Worm (Caenorhabditis elegans) whole organism, early embryonic: Measurements from ENCODE around the gene pho-10.

Experiments used
- B0310.2 ChIP-seq: sonication (generic microtip); optimal IDR thresholded peaks from 2 replicates; lab custom pipeline; 2016; ENCODE audit warnings: mild to moderate bottlenecking, missing genetic modification characterization, missing compliant biosample characterization
- F13C5.2 ChIP-seq: sonication (generic microtip); optimal IDR thresholded peaks from 2 replicates; lab custom pipeline; 2017; ENCODE audit warnings: mild to moderate bottlenecking, missing genetic modification characterization, inconsistent platforms, missing compliant biosample characterization
- ama-1 ChIP-seq: fragments of 150-350 bp; optimal IDR thresholded peaks from 2 replicates; lab custom pipeline; 2014
- ceh-36 ChIP-seq: sonication (generic microtip); optimal IDR thresholded peaks from 2 replicates; lab custom pipeline; 2016; ENCODE audit warnings: missing genetic modification characterization, inconsistent platforms, missing compliant biosample characterization
- flt-1 ChIP-seq: fragments of 200-800 bp; sonication (Bioruptor generic); IDR thresholded peaks from 2 replicates; pipeline ENCODE4 v1.3.6; 2022; ENCODE audit warnings: missing genetic modification characterization, missing compliant biosample characterization
- pes-1 ChIP-seq: fragments of 200-800 bp; sonication (Bioruptor generic); IDR thresholded peaks from 2 replicates; pipeline ENCODE4 v1.3.6; 2022; ENCODE audit warnings: missing genetic modification reagents, missing genetic modification characterization, missing compliant biosample characterization
- scrt-1 ChIP-seq: fragments of 200-800 bp; sonication (Bioruptor generic); IDR thresholded peaks from 2 replicates; pipeline ENCODE4 v1.3.6; 2022; ENCODE audit warnings: missing genetic modification characterization, missing compliant biosample characterization
- tbx-37 ChIP-seq: fragments of 200-800 bp; sonication (Bioruptor generic); conservative IDR thresholded peaks from 2 replicates; pipeline ENCODE4 v1.3.6; 2022; ENCODE audit warnings: missing genetic modification reagents, missing genetic modification characterization, missing compliant biosample characterization

- TF ChIP-seq ceh-36 (no peak), ama-1 (lab: Kevin White, UChicago) (no peak), tbx-37 (GFP tag; lab: Robert Waterston, UW) (no peak), flt-1 (GFP tag; lab: Robert Waterston, UW) (no peak), scrt-1 (GFP tag; lab: Robert Waterston, UW) (no peak), F13C5.2 (no peak), pes-1 (GFP tag; lab: Robert Waterston, UW) (no peak), B0310.2 (tag; lab: Kevin White, UChicago) (no peak)
These were observed 14.2 kb upstream of the pho-10 start for ce11 chrII:9934570-9934969.
